Fruit fly (Drosophila melanogaster) whole organism, prepupa: ENCODE results near the gene rt.

Experiments
- Blimp-1 ChIP-seq: fragments of 200-800 bp; sonication (Bioruptor generic); optimal IDR thresholded peaks from 3 replicates; lab custom pipeline; 2017; ENCODE audit warnings: missing biosample characterization, missing genetic modification characterization, mild to moderate bottlenecking, moderate library complexity, missing genetic modification reagents
- CG10631 ChIP-seq: fragments of 200-800 bp; sonication (Bioruptor generic); optimal IDR thresholded peaks from 2 replicates; lab custom pipeline; 2016; ENCODE audit warnings: missing biosample characterization, missing genetic modification characterization
- CG10669 ChIP-seq: fragments of 200-800 bp; sonication (Bioruptor generic); optimal IDR thresholded peaks from 3 replicates; lab custom pipeline; 2018; ENCODE audit warnings: missing biosample characterization, mild to moderate bottlenecking, missing genetic modification characterization, moderate library complexity
- CG11294 ChIP-seq: fragments of 200-800 bp; sonication (Bioruptor generic); IDR thresholded peaks from 2 replicates; pipeline ENCODE4 v1.3.6; 2022; ENCODE audit warnings: missing biosample characterization, missing genetic modification characterization
- CG11902 ChIP-seq: fragments of 200-800 bp; sonication (Bioruptor generic); optimal IDR thresholded peaks from 3 replicates; lab custom pipeline; 2016; ENCODE audit warnings: missing biosample characterization, missing genetic modification characterization
- CG15336 ChIP-seq: fragments of 200-800 bp; sonication (Bioruptor generic); IDR thresholded peaks from 2 replicates; pipeline ENCODE4 v1.3.6; 2022; ENCODE audit warnings: missing biosample characterization, missing genetic modification characterization
- CG1621 ChIP-seq: fragments of 200-800 bp; sonication (Bioruptor generic); optimal IDR thresholded peaks from 3 replicates; lab custom pipeline; 2018; ENCODE audit warnings: missing biosample characterization, mild to moderate bottlenecking, missing genetic modification characterization
- CG16779 ChIP-seq: fragments of 200-800 bp; sonication (Bioruptor generic); optimal IDR thresholded peaks from 3 replicates; lab custom pipeline; 2017; ENCODE audit warnings: missing biosample characterization, mild to moderate bottlenecking, missing genetic modification characterization
- CG31627 ChIP-seq: fragments of 200-800 bp; sonication (Bioruptor generic); optimal IDR thresholded peaks from 3 replicates; lab custom pipeline; 2016; ENCODE audit warnings: missing biosample characterization, missing genetic modification characterization
- CG34406 ChIP-seq: fragments of 200-800 bp; sonication (Bioruptor generic); optimal IDR thresholded peaks from 3 replicates; lab custom pipeline; 2016; ENCODE audit warnings: missing biosample characterization, missing genetic modification characterization
- CG6792 ChIP-seq: fragments of 200-800 bp; sonication (Bioruptor generic); optimal IDR thresholded peaks from 3 replicates; lab custom pipeline; 2016; ENCODE audit warnings: missing biosample characterization, missing genetic modification characterization
- CG6854 ChIP-seq: fragments of 200-800 bp; sonication (Bioruptor generic); optimal IDR thresholded peaks from 2 replicates; lab custom pipeline; 2017; ENCODE audit warnings: missing biosample characterization, mild to moderate bottlenecking, missing genetic modification characterization
- CG7368 ChIP-seq: fragments of 200-800 bp; sonication (Bioruptor generic); optimal IDR thresholded peaks from 3 replicates; lab custom pipeline; 2016; ENCODE audit warnings: missing biosample characterization, missing genetic modification characterization
- CG8119 ChIP-seq: fragments of 200-800 bp; sonication (Bioruptor generic); IDR thresholded peaks from 3 replicates; pipeline ENCODE4 v1.3.6; 2022; ENCODE audit warnings: missing biosample characterization, missing genetic modification characterization
- Eip75B ChIP-seq: fragments of 200-800 bp; sonication (Bioruptor generic); optimal IDR thresholded peaks from 3 replicates; lab custom pipeline; 2016; ENCODE audit warnings: missing biosample characterization, missing genetic modification characterization
- Eip78C ChIP-seq: fragments of 200-800 bp; sonication (Bioruptor generic); peaks from one replicate; lab custom pipeline; 2016; ENCODE audit warnings: missing biosample characterization, missing genetic modification characterization
- Eip93F ChIP-seq: fragments of 200-800 bp; sonication (Bioruptor generic); optimal IDR thresholded peaks from 2 replicates; lab custom pipeline; 2016; ENCODE audit warnings: missing biosample characterization, mild to moderate bottlenecking, missing genetic modification characterization
- Ets21C ChIP-seq: fragments of 200-800 bp; sonication (Bioruptor generic); optimal IDR thresholded peaks from 3 replicates; lab custom pipeline; 2016; ENCODE audit warnings: missing biosample characterization, missing genetic modification characterization
- Ets96B ChIP-seq: fragments of 200-800 bp; optimal IDR thresholded peaks from 2 replicates; lab custom pipeline; 2019; ENCODE audit warnings: missing biosample characterization, mild to moderate bottlenecking, missing genetic modification characterization, moderate library complexity
- Gug ChIP-seq: fragments of 200-800 bp; sonication (Bioruptor generic); IDR thresholded peaks from 2 replicates; pipeline ENCODE4 v1.3.6; 2022; ENCODE audit warnings: missing biosample characterization, missing genetic modification characterization
- Hr38 ChIP-seq: sonication (Bioruptor generic); optimal IDR thresholded peaks from 2 replicates; lab custom pipeline; 2016; ENCODE audit warnings: missing biosample characterization, missing genetic modification characterization
- Lpt ChIP-seq: fragments of 200-800 bp; sonication (Bioruptor generic); optimal IDR thresholded peaks from 3 replicates; lab custom pipeline; 2016; ENCODE audit warnings: missing biosample characterization, missing genetic modification characterization
- Met ChIP-seq: fragments of 200-800 bp; sonication (Bioruptor generic); optimal IDR thresholded peaks from 3 replicates; lab custom pipeline; 2016; ENCODE audit warnings: missing biosample characterization, missing genetic modification characterization
- Sox102F ChIP-seq: fragments of 200-800 bp; sonication (Bioruptor generic); optimal IDR thresholded peaks from 2 replicates; lab custom pipeline; 2016; ENCODE audit warnings: missing biosample characterization, mild to moderate bottlenecking, missing genetic modification characterization
- Sox14 ChIP-seq: fragments of 200-800 bp; sonication (Bioruptor generic); optimal IDR thresholded peaks from 3 replicates; lab custom pipeline; 2016; ENCODE audit warnings: missing biosample characterization, missing genetic modification characterization
- Sox15 ChIP-seq: fragments of 200-800 bp; sonication (Bioruptor generic); optimal IDR thresholded peaks from 3 replicates; lab custom pipeline; 2016; ENCODE audit warnings: missing biosample characterization, missing genetic modification characterization
- achi ChIP-seq: fragments of 200-800 bp; sonication (Bioruptor generic); optimal IDR thresholded peaks from 3 replicates; lab custom pipeline; 2016; ENCODE audit warnings: missing biosample characterization, missing genetic modification characterization
- acj6 ChIP-seq: fragments of 200-800 bp; sonication (Bioruptor generic); optimal IDR thresholded peaks from 3 replicates; lab custom pipeline; 2016; ENCODE audit warnings: missing biosample characterization, missing genetic modification characterization
- cyc ChIP-seq: fragments of 200-800 bp; sonication (Bioruptor generic); optimal IDR thresholded peaks from 3 replicates; lab custom pipeline; 2016; ENCODE audit warnings: missing biosample characterization, missing genetic modification characterization
- eg ChIP-seq: fragments of 200-800 bp; sonication (Bioruptor generic); IDR thresholded peaks from 3 replicates; pipeline ENCODE4 v1.3.6; 2022; ENCODE audit warnings: missing biosample characterization, missing genetic modification characterization
- lz ChIP-seq: fragments of 200-800 bp; sonication (Bioruptor generic); optimal IDR thresholded peaks from 3 replicates; lab custom pipeline; 2016; ENCODE audit warnings: missing biosample characterization, missing genetic modification characterization
- pdm3 ChIP-seq: fragments of 200-800 bp; sonication (Bioruptor generic); optimal IDR thresholded peaks from 3 replicates; lab custom pipeline; 2016; ENCODE audit warnings: missing biosample characterization, missing genetic modification characterization
- ss ChIP-seq, 2 experiments: fragments of 200-800 bp; sonication (Bioruptor generic); optimal IDR thresholded peaks; 2 replicates in 1 of 2; 3 replicates in 1 of 2; lab custom pipeline; 2017 to 2018; ENCODE audit warnings: mild to moderate bottlenecking in 2 of 2, missing biosample characterization in 2 of 2, missing genetic modification characterization in 2 of 2, moderate library complexity in 1 of 2
- topi ChIP-seq: fragments of 200-800 bp; sonication (Bioruptor generic); optimal IDR thresholded peaks from 3 replicates; lab custom pipeline; 2016; ENCODE audit warnings: missing biosample characterization, missing genetic modification characterization
- vri ChIP-seq: fragments of 200-800 bp; sonication (Bioruptor generic); optimal IDR thresholded peaks from 3 replicates; lab custom pipeline; 2016; ENCODE audit warnings: missing biosample characterization, mild to moderate bottlenecking, missing genetic modification characterization

The rt gene

dm6 chr3L:11586794-11587462 is 642 bp downstream of the rt start:
- no peak for TF ChIP-seq pdm3
- TF ChIP-seq lz: no peak
- no peak for TF ChIP-seq CG11902 (GFP tag; lab: Kevin White, UChicago)
- TF ChIP-seq achi: no peak
- peak; percentile 49; the same call in 1 of the 2 replicates for TF ChIP-seq CG15336 (GFP tag; lab: Robert Waterston, UW)
- TF ChIP-seq cyc (GFP tag; lab: Kevin White, UChicago): no peak
- no peak for TF ChIP-seq CG10631 (GFP tag; lab: Kevin White, UChicago)
- TF ChIP-seq CG16779 (tag; lab: Kevin White, UChicago): no peak
- TF ChIP-seq Blimp-1 (GFP tag; lab: Kevin White, UChicago): peak; percentile 87
- peak; percentile 7 for TF ChIP-seq vri
- TF ChIP-seq CG8119: no peak
- no peak for TF ChIP-seq CG6854

- no peak for TF ChIP-seq CG1621 (tag; lab: Kevin White, UChicago)
- no peak for TF ChIP-seq acj6 (GFP tag; lab: Kevin White, UChicago)
- no peak for TF ChIP-seq Eip75B (GFP tag; lab: Kevin White, UChicago)
- TF ChIP-seq CG6854: no peak
- no peak for TF ChIP-seq CG6792
- TF ChIP-seq ss (GFP tag; optimal IDR thresholded peaks at IDR 0.05; lab: Kevin White, UChicago): no peak
- TF ChIP-seq CG7368 (GFP tag; lab: Kevin White, UChicago): no peak
- no peak for TF ChIP-seq Eip93F
Observed at dm6 chr3L:11583964-11584363, 3.6 kb downstream of the rt start, which contains the start of gene CG32086. Gene CG32086 (minus strand): TSS chr3L:11584064.

- TF ChIP-seq Eip78C (GFP tag; lab: Kevin White, UChicago): no peak
- TF ChIP-seq Sox102F (GFP tag; lab: Kevin White, UChicago): no peak
- TF ChIP-seq pdm3: no peak
- TF ChIP-seq Lpt: no peak
- no peak for TF ChIP-seq Sox14 (GFP tag; lab: Kevin White, UChicago)
- no peak for TF ChIP-seq CG31627
- TF ChIP-seq CG8119: no peak
- TF ChIP-seq Ets96B: no peak
- no peak for TF ChIP-seq cyc (GFP tag; lab: Kevin White, UChicago)
- no peak for TF ChIP-seq Sox15 (GFP tag; lab: Kevin White, UChicago)
Observed at dm6 chr3L:11582097-11582496, 5.5 kb downstream of the rt start, which contains the start of gene CG33269. Gene CG33269 (minus strand): TSS chr3L:11582197.

dm6 chr3L:11580919-11581318 is 6.7 kb downstream of the rt start, which contains the start of gene CG43391:
Gene CG43391 (minus strand): TSS chr3L:11581019.
- no peak for TF ChIP-seq CG1621 (tag; lab: Kevin White, UChicago)
- TF ChIP-seq eg: no peak
- TF ChIP-seq ss (GFP tag; optimal IDR thresholded peaks at IDR 0.05; lab: Kevin White, UChicago): no peak
- no peak for TF ChIP-seq Lpt
- TF ChIP-seq topi: no peak
- TF ChIP-seq Met (GFP tag; lab: Kevin White, UChicago): no peak
- no peak for TF ChIP-seq CG11294
- no peak for TF ChIP-seq Hr38 (GFP tag; lab: Kevin White, UChicago)
- TF ChIP-seq Gug (GFP tag; lab: Robert Waterston, UW): no peak
- TF ChIP-seq vri: no peak
- no peak for TF ChIP-seq Ets21C (GFP tag; lab: Kevin White, UChicago)
- no peak for TF ChIP-seq CG15336 (GFP tag; lab: Robert Waterston, UW)
- TF ChIP-seq CG34406 (GFP tag; lab: Kevin White, UChicago): no peak
- no peak for TF ChIP-seq Sox15 (GFP tag; lab: Kevin White, UChicago)
- TF ChIP-seq CG10669 (GFP tag; lab: Kevin White, UChicago): no peak
- TF ChIP-seq CG6854: no peak
- TF ChIP-seq, all 60 proteins: peak for 0
